Worm (Caenorhabditis elegans) whole organism, dauer: ENCODE results near the gene ttr-40.

ENCODE experiments used
- unc-62 ChIP-seq: sonication (generic microtip); optimal IDR thresholded peaks from 2 replicates; lab custom pipeline; 2017; ENCODE audit warnings: missing biosample characterization, missing genetic modification reagents, missing genetic modification characterization

Gene ttr-40

DNA sequence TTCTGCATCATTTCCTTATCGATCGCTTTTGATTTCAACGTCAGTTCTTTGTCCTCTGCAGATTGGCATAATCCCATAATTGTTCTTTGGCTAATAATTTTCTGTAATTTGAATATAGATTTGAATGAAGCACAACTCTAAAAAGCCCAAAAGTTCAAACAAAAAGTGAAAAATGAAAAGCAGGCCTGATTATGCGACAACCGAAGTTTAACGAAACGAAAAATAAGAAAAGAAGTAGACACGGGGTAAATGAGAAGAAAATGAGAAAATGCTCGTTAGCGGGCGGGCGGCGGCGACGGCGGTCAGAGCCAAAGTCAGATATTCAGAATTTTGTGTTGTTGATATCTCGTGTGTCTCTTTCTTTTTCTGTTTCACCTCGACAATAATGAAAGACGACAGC, 4.4 kb upstream of the ttr-40 start, which contains the start of gene gpa-3:
Gene gpa-3, minus strand, starts transcription at position 101 of the 400 bp plus-strand sequence.
- TF ChIP-seq unc-62 (GFP tag; lab: Kevin White, UChicago), result no peak

DNA sequence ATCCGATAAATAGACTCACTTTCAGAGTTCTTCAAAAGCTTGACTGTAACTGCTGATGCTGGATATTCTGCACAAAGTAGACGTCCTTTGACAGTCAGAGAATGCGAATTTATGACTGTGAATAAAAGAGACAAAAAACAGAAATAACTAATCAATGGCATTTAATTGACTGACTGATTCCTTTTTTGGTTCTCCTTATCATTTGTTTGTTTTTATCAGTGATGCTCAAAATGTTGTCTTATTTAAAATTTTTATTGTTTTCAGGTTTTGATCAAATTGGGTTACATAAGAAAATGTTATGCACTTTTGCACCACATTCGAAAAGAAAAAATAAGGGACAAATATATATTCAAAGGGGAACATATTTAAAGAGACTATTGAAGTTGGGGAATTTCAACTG, 1.1 kb upstream of the ttr-40 start, which contains the start of gene ttr-49:
Gene ttr-49, minus strand, starts transcription at position 171 of the 400 bp plus-strand sequence.
- no peak for TF ChIP-seq unc-62 (GFP tag; lab: Kevin White, UChicago)

DNA sequence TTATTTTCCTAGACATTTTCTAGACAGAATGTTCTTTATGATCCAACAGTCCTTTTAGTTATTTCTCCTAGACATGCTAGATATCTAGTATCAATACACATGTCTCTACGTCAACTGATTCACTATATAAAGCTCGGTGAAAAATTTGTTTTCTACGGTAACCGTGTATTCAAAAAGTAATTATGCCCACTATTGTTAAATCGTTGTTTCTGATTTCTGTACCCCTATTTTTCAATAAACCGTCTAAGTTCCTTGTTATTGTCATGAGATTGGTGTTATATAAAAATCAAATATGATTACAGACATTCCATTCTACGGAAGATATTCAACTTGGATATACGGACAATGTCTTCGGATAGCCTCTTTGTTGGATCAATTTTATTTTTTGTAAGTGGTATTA, 2.3 kb downstream of the ttr-40 start, which contains the start of gene srx-46:
Gene srx-46, plus strand, starts transcription at position 301 of the 400 bp plus-strand sequence.
- no peak for TF ChIP-seq unc-62 (GFP tag; lab: Kevin White, UChicago)

DNA sequence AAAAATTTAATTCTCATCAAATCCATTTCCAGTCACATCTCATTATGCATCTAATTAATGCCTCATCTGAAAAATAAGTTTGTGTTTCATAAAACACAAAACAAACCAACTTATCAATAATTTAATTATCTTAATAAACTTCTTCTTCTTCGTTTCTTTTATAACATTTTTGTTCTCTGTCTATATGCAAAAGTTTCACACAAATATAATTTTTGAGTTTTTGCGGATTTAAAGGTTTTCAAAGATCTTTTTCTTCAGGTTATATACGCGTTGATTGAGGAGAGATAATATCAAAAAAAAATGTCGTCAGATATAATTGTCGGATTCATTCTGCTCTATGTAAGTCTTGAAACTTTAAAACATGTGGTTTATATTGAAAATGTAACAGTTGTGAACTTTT, 5.6 kb downstream of the ttr-40 start, which contains the start of gene srx-47:
Gene srx-47, plus strand, starts transcription at position 301 of the 400 bp plus-strand sequence.
- TF ChIP-seq unc-62 (GFP tag; lab: Kevin White, UChicago), result no peak

DNA sequence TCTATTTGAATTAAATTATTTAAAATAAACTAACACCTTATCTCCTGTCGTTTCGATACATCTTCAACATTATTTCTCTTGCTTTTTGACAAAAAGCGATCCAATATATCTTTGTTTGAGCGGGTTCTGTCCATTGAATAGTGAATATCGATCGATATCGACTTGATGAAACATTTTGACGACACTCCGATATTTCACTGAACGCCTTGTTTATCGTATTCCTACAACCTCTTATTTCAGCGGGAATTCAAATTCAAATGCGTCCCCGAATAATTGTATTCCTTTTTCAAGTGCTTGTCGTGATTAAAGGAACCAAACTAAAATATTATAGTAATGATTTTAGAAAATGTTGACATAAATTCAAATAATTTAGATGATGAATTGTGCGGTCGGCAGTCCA, 8.5 kb downstream of the ttr-40 start, which contains the start of the genes K07B1.7 and try-5:
Gene K07B1.7, minus strand, starts transcription at position 159 of the 400 bp plus-strand sequence.
Gene try-5, plus strand, starts transcription at position 241 of the 400 bp plus-strand sequence.
- no peak for TF ChIP-seq unc-62 (GFP tag; lab: Kevin White, UChicago)

DNA sequence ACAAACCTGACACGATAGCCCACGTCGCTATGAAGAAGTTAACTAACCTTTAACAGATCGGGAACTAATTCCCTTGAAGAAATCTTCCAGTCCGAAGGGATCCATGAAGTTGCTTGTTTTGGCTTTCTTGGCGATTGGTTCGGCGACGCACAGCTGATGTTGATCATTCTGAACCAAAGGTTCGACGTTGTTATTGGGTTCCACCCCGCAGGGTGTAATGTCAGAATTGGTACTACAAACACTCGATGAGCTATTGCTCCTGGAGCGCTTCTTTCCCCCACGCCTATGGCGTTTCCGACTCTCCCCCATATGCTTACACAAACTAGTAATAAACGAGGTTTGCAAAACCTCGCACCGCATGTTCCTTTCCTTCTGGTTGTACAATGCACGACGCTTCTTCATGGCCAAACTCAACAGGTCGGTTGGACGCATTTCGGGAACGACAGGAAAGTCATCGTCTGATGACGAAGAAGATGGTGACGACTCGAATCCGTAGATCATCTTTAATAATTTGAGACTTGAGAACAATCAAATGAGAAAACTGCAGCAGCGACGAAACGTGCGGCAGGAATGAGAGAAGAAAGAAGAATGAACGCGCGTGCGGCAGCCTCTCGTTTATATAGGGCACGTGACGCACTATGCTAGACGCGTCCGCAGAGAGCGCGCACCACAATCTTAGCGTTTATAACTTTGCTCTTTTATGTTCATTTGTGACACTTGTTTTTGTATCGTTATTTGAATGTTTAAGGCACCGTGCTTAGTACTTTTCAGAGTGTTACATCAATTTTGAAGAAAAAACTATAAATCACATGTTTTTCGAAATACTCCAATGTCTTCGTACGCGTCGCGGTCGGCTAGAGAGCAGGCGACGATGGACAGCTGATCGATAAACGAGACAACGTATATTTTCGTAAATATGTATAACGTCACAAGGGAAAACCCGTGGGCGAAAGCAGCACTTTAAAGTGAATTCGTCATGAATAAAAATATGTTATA, 11.3 kb downstream of the ttr-40 start, which contains the start of gene tos-1:
Gene tos-1, minus strand, starts transcription at position 575 of the 996 bp plus-strand sequence.
- TF ChIP-seq unc-62 (GFP tag; lab: Kevin White, UChicago), result no peak

DNA sequence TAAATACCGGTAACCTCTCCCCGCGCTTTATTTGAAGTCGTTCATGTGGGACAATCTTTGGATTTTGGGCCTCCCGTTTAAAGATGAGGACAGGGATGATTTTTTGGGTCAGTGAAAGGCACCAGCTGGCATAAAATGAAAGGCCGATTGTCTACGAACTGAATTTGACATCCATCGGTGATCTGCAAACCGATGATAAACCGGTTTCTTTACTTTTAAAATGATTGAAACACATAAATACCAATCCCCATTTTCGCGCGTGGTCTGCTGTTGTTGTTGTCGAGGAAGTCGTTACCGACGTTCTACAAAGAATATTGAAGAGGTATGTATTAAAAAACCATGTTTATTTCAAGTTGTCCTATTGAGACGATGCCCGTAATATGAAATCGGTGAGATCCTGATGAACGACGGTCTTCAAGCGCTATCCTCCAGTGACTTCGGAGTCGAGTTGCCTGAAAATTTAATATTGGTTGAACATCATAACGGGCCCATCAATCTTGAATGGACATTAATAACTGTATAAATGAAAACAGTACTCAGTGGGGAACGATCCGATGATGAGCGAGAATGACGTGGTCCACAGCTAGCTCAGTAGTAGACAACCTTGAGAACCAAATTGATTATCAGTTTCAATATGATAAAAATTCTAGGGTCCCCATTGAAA, 12.2 kb downstream of the ttr-40 start:
- TF ChIP-seq unc-62 (GFP tag; lab: Kevin White, UChicago), result no peak

DNA sequence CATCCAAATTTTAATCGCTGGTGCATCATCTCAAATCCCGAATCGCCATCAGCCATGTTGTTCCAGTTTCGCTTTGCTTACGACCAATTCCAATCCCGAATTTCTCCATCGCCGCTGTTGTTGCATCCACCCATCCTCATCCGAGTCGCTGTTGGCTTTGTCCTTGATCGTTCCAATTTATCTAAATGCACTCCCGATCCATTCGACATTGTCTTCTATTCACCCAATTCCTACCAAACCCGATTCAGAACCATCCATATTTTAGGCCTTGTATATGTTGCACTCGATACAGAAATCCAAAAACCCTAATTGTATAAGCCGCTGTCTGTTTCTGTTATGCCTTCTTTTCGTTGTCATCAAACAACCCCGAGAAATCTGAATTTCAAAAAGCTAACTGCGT, 15.0 kb downstream of the ttr-40 start:
- no peak for TF ChIP-seq unc-62 (GFP tag; lab: Kevin White, UChicago)

DNA sequence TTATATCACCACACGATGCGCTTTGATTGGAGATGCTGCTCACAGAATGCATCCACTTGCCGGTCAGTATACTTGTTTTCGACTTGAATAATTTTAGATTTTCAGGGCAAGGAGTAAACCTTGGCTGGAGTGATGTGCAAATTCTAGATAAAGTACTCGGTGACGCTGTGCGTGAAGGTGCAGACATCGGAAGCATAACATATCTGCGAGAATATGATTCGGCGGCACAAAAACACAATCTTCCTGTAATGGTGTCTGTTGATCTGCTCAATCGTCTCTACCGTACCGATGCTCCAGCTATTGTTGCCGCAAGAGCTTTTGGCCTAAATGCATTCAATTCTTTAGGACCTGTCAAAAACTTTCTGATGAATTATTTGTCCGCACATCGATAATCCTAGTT, 16.8 kb downstream of the ttr-40 start:
- no peak for TF ChIP-seq unc-62 (GFP tag; lab: Kevin White, UChicago)

DNA sequence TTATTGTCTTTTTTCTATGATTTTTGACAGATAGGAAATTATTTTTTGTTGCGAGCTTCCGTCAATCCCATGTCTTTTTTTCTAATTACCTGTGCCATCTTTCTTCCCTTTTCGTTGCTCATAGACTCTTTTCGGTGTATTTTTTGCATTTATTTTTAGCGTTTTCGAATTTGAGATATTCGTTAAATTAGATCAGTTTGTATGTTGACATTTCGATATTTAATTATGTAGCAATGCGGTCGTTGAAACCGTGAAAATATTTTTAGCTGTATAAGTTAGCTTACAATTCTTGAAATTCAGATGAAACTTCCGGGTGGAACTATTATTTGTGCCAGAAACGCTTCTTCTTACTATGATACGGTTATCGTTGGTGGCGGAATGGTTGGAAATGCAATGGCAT, 18.8 kb downstream of the ttr-40 start, which contains the start of gene coq-6:
Gene coq-6, plus strand, starts transcription at position 301 of the 400 bp plus-strand sequence.
- no peak for TF ChIP-seq unc-62 (GFP tag; lab: Kevin White, UChicago)

DNA sequence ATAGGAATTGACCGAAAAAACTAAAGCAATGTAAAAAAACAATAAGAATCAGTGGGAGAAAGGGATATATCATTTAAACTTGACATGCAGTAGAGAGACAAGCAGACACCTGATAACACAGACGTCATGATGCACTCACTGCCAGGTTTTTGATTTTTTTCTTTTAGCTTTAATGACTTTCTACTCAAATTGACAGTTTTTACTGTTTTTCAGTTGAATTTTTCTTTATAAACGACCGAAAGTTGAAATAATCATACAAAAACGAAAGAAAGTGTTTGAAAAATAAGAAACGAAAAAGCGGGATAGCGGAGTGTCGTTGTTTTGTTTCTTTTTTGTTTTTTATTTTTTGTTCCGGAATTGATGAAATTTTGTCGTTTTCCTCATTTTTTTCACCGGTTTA, 21.1 kb downstream of the ttr-40 start, which contains the start of gene ucp-4:
Gene ucp-4, plus strand, starts transcription at position 83 of the 400 bp plus-strand sequence.
- TF ChIP-seq unc-62 (GFP tag; lab: Kevin White, UChicago), result no peak

DNA sequence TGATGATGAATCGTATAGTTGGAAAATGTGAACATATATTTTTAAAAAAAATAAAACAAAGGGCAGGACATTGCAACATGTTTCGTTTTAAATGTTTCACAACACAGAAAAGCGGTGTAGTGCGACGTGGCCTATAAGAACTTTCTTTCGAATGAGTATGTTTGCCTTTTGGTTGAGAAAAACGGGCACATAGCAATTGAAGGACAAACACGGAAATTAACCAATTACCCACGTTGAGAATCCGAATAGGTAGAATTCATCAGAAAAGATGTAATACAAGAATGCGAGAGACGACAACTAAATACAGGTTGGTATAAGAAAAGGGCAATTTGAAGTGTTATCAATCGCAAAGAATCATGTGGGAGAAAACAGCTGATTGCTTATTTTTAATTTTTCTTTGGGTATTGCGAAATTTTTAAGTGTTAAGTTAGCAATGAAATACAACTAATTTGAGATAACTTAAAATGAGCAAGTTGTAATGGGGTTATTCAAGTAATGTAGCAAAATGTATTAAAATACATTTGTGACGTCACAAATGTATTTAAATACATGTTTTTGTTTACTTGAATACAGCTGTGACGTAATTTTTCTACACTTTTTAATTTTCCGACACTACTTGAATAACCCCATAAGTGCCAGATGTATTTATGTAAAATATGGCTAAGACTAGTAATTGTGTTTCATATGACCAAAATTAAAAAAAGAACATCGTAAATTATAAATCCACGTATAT, 21.8 kb downstream of the ttr-40 start, which contains the start of gene acl-14:
Gene acl-14, minus strand, starts transcription at position 316 of the 733 bp plus-strand sequence.
- no peak for TF ChIP-seq unc-62 (GFP tag; lab: Kevin White, UChicago)

DNA sequence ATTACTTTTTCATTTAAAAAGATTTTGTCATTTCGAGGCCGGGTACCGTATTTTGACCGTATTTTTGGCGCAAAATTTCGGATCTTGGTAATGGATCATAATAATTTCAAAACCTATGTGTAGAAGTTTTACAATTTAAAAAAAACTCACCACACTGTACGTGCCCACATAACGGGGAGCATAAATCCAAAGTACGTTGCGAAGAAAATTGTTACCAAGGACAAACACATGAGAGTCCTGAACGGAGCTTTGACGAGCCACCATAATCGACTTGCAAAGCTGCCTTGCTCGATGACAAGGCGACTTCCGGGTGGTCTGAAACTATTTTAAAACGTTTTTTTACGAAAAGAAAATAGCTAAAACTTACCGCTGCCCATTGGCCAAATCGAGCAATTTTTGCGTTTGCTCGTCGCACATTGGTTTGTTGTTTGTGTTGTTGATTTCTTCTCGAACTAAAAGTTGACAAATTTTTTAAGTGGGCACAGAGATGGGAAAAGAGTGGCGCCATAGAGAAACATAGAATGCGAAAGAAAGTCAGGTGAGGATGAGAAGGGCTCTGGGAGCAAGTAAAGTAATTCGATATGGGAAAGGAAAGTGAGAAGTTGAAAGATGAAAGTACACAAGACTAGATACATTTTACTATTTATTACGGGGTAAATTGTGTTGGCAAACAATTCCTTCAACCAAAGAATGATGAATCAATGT, 22.5 kb downstream of the ttr-40 start:
- TF ChIP-seq unc-62 (GFP tag; lab: Kevin White, UChicago), result no peak
